Worm (Caenorhabditis elegans) whole organism, L4/young adult: Measurements from ENCODE around the gene alh-8.

ENCODE experiments used
- dao-5 ChIP-seq: sonication (generic microtip); optimal IDR thresholded peaks from 2 replicates; lab custom pipeline; 2016; ENCODE audit warnings: missing genotype, missing genetic modification characterization, moderate library complexity, missing compliant biosample characterization
- him-1 ChIP-seq: sonication (generic microtip); optimal IDR thresholded peaks from 2 replicates; lab custom pipeline; 2016; ENCODE audit warnings: missing genotype, missing genetic modification reagents, missing genetic modification characterization, missing compliant biosample characterization

DNA sequence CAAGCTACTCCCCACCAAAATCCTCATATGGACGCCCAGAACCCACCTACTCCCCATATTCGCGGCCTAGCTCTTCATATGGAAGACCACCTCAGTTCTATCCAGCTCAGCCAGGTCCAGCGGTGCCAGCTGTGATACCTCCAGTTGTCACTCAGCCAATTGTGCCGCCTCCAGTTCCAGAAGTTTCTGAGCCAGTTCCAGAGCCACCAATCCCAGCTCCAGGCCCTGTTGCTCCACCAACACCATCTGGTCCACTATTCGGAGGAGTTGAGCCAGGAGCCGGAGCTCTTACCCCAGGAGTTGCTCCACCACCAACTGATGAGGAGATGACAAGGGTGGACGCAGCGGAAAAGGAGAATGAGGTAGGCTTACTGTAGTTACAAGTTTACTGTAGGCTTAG lies 7.3 kb upstream of the alh-8 start:
- TF ChIP-seq dao-5, result no peak
- no peak for TF ChIP-seq him-1 (tag; lab: Kevin White, UChicago)
